Worm (Caenorhabditis elegans): ENCODE measurements around the gene cld-9.
A peak's percentile ranks its signal among the peaks of the same experiment; 100 is the strongest.

- no peak for TF ChIP-seq nhr-10 (tag; optimal IDR thresholded peaks at IDR 0.05)
- TF ChIP-seq ceh-82 (tag; optimal IDR thresholded peaks at IDR 0.05) = no peak
- no peak for TF ChIP-seq mxl-2 (GFP tag; conservative IDR thresholded peaks at IDR 0.05)
- TF ChIP-seq unc-62 (GFP tag; optimal IDR thresholded peaks at IDR 0.05 in 1 of 2) = peak in 1 of 2 experiments; percentile 71
- TF ChIP-seq unc-62 (tag; optimal IDR thresholded peaks at IDR 0.05) = no peak
- TF ChIP-seq mdt-29 (GFP tag; IDR thresholded peaks at IDR 0.05) = no peak
- no peak for TF ChIP-seq F44E2.7 (GFP tag; IDR thresholded peaks at IDR 0.05)
- TF ChIP-seq unc-130 (GFP tag; optimal IDR thresholded peaks at IDR 0.05) = peak; percentile 3
- peak; percentile 51 for TF ChIP-seq ama-1 (optimal IDR thresholded peaks at IDR 0.05)
- no peak for TF ChIP-seq snpc-4 (tag; optimal IDR thresholded peaks at IDR 0.05)
- TF ChIP-seq dpl-1 (GFP tag; optimal IDR thresholded peaks at IDR 0.05) = no peak
- no peak for TF ChIP-seq aha-1 (tag)
Measured at ce11 chrV:13787225-13787898, 35.7 kb upstream of the cld-9 start, which contains the start of the genes F53C11.4 and F53C11.5.

All from whole organism, L4 larva.